Fruit fly (Drosophila melanogaster) whole organism, embryonic: ENCODE measurements around the gene mei-P26.
A peak's percentile ranks its signal among the peaks of the same experiment; 100 is the strongest.

Source experiments
- Ada2b ChIP-seq: fragments of 200-800 bp; sonication (Bioruptor generic); IDR thresholded peaks from 2 replicates; pipeline ENCODE4 v1.3.6; 2022; ENCODE audit warnings: missing biosample characterization, missing genetic modification characterization
- B-H1 ChIP-seq: fragments of 200-800 bp; sonication (Bioruptor generic); IDR thresholded peaks from 3 replicates; pipeline ENCODE4 v1.3.6; 2022; ENCODE audit warnings: missing biosample characterization, missing genetic modification characterization
- CG13775 ChIP-seq: fragments of 200-800 bp; sonication (Bioruptor generic); optimal IDR thresholded peaks from 3 replicates; lab custom pipeline; 2017; ENCODE audit warnings: missing biosample characterization, mild to moderate bottlenecking, missing genetic modification characterization
- CG14667 ChIP-seq: fragments of 200-800 bp; sonication (Bioruptor generic); IDR thresholded peaks from 2 replicates; pipeline ENCODE4 v1.3.6; 2022; ENCODE audit warnings: missing biosample characterization, missing genetic modification characterization
- CG14710 ChIP-seq: fragments of 200-800 bp; sonication (Bioruptor generic); optimal IDR thresholded peaks from 3 replicates; lab custom pipeline; 2019; ENCODE audit warnings: missing biosample characterization, mild to moderate bottlenecking, missing genetic modification characterization, moderate library complexity
- CG15269 ChIP-seq: fragments of 200-800 bp; sonication (Bioruptor generic); optimal IDR thresholded peaks from 2 replicates; lab custom pipeline; 2018; ENCODE audit warnings: missing biosample characterization, mild to moderate bottlenecking, missing genetic modification characterization, moderate library complexity
- CG1529 ChIP-seq: fragments of 200-800 bp; sonication (Bioruptor generic); optimal IDR thresholded peaks from 3 replicates; lab custom pipeline; 2018; ENCODE audit warnings: missing biosample characterization, missing genetic modification characterization
- CG15514 ChIP-seq: fragments of 200-800 bp; sonication (Bioruptor generic); optimal IDR thresholded peaks from 3 replicates; lab custom pipeline; 2017; ENCODE audit warnings: missing biosample characterization, missing genetic modification characterization, mild to moderate bottlenecking, moderate library complexity, missing genetic modification reagents
- CG16863 ChIP-seq: fragments of 200-800 bp; sonication (Bioruptor generic); optimal IDR thresholded peaks from 3 replicates; lab custom pipeline; 2016; ENCODE audit warnings: missing biosample characterization, missing genetic modification characterization
- CG2199 ChIP-seq: fragments of 200-800 bp; sonication (Bioruptor generic); IDR thresholded peaks from 3 replicates; pipeline ENCODE4 v1.3.6; 2022; ENCODE audit warnings: missing biosample characterization, missing genetic modification characterization
- CG33213 ChIP-seq: fragments of 200-800 bp; sonication (Bioruptor generic); optimal IDR thresholded peaks from 3 replicates; lab custom pipeline; 2016; ENCODE audit warnings: missing biosample characterization, missing genetic modification characterization
- CG3726 ChIP-seq: fragments of 200-800 bp; sonication (Bioruptor generic); IDR thresholded peaks from 3 replicates; pipeline ENCODE4, ENCODE4 v1.3.6; 2022; ENCODE audit warnings: missing biosample characterization, missing genetic modification characterization
- CG7987 ChIP-seq: fragments of 200-800 bp; sonication (Bioruptor generic); optimal IDR thresholded peaks from 2 replicates; lab custom pipeline; 2018; ENCODE audit warnings: missing biosample characterization, mild to moderate bottlenecking, missing genetic modification characterization, moderate library complexity
- CG8290 ChIP-seq, 3 experiments: fragments of 200-800 bp; sonication (Bioruptor generic); optimal IDR thresholded peaks; 2 replicates each; lab custom pipeline; 2016 to 2019; ENCODE audit warnings: missing biosample characterization in 3 of 3, missing genetic modification characterization in 3 of 3, mild to moderate bottlenecking in 2 of 3, moderate library complexity in 1 of 3
- CG9215 ChIP-seq: fragments of 200-800 bp; sonication (Bioruptor generic); IDR thresholded peaks from 2 replicates; pipeline ENCODE4 v1.3.6; 2022; ENCODE audit warnings: missing biosample characterization, missing genetic modification characterization
- CG9797 ChIP-seq: fragments of 200-800 bp; sonication (Bioruptor generic); optimal IDR thresholded peaks from 3 replicates; lab custom pipeline; 2018; ENCODE audit warnings: missing biosample characterization, mild to moderate bottlenecking, missing genetic modification characterization
- CG9932 ChIP-seq: fragments of 200-800 bp; sonication (Bioruptor generic); IDR thresholded peaks from 2 replicates; pipeline ENCODE4 v1.3.6; 2022; ENCODE audit warnings: missing biosample characterization, missing genetic modification characterization
- Camta ChIP-seq: fragments of 200-800 bp; sonication (Bioruptor generic); optimal IDR thresholded peaks from 2 replicates; lab custom pipeline; 2016; ENCODE audit warnings: missing biosample characterization, missing genetic modification characterization
- Dad ChIP-seq: fragments of 200-800 bp; sonication (Bioruptor generic); optimal IDR thresholded peaks from 3 replicates; lab custom pipeline; 2016; ENCODE audit warnings: missing biosample characterization, missing genetic modification characterization
- H15 ChIP-seq: fragments of 200-800 bp; sonication (Bioruptor generic); IDR thresholded peaks from 3 replicates; pipeline ENCODE4 v1.3.6; 2022; ENCODE audit warnings: missing biosample characterization, missing genetic modification characterization
- HHEX ChIP-seq: fragments of 200-800 bp; sonication (Bioruptor generic); optimal IDR thresholded peaks from 3 replicates; lab custom pipeline; 2017; ENCODE audit warnings: missing biosample characterization, mild to moderate bottlenecking, missing genetic modification characterization, missing genetic modification reagents
- Lpt ChIP-seq: fragments of >200 bp; optimal IDR thresholded peaks from 2 replicates; lab custom pipeline; 2018; ENCODE audit warnings: missing biosample characterization, missing genetic modification characterization
- Mes4 ChIP-seq: fragments of 200-800 bp; sonication (Bioruptor generic); optimal IDR thresholded peaks from 2 replicates; lab custom pipeline; 2016; ENCODE audit warnings: missing biosample characterization, missing genetic modification characterization
- NFAT ChIP-seq: fragments of 200-800 bp; sonication (Bioruptor generic); IDR thresholded peaks from 2 replicates; pipeline ENCODE4 v1.3.6; 2022; ENCODE audit warnings: missing biosample characterization, missing genetic modification characterization
- PHDP ChIP-seq: fragments of 200-800 bp; sonication (Bioruptor generic); optimal IDR thresholded peaks from 3 replicates; lab custom pipeline; 2018; ENCODE audit warnings: missing biosample characterization, mild to moderate bottlenecking, missing genetic modification characterization, moderate library complexity
- Sox100B ChIP-seq: fragments of 200-800 bp; sonication (Bioruptor generic); optimal IDR thresholded peaks from 3 replicates; lab custom pipeline; 2018; ENCODE audit warnings: missing biosample characterization, mild to moderate bottlenecking, missing genetic modification characterization
- bab2 ChIP-seq: fragments of 200-800 bp; sonication (Bioruptor generic); optimal IDR thresholded peaks from 2 replicates; lab custom pipeline; 2016; ENCODE audit warnings: missing biosample characterization, missing genetic modification characterization
- bsh ChIP-seq, 2 experiments: fragments of 200-800 bp; sonication (Bioruptor generic); optimal IDR thresholded peaks; 2 replicates each; lab custom pipeline; 2017 to 2018; ENCODE audit warnings: mild to moderate bottlenecking in 2 of 2, missing biosample characterization in 2 of 2, missing genetic modification characterization in 2 of 2, moderate library complexity in 1 of 2
- crc ChIP-seq: fragments of 200-800 bp; sonication (Bioruptor generic); optimal IDR thresholded peaks from 2 replicates; lab custom pipeline; 2016; ENCODE audit warnings: missing biosample characterization, missing genetic modification characterization
- dpn ChIP-seq, 2 experiments: fragments of 200-800 bp; sonication (Bioruptor generic); optimal IDR thresholded peaks; 3 replicates each; lab custom pipeline; 2016; ENCODE audit warnings: missing biosample characterization in 2 of 2, missing genetic modification characterization in 2 of 2
- dysf ChIP-seq: fragments of 200-800 bp; sonication (Bioruptor generic); IDR thresholded peaks from 3 replicates; pipeline ENCODE4 v1.3.6; 2022; ENCODE audit warnings: missing biosample characterization, missing genetic modification characterization
- eve ChIP-seq, 2 experiments: fragments of >200 bp; optimal IDR thresholded peaks; 2 replicates each; lab custom pipeline; 2017; ENCODE audit warnings: missing biosample characterization in 2 of 2, missing genetic modification characterization in 2 of 2
- fd96Cb ChIP-seq: fragments of 200-800 bp; sonication (Bioruptor generic); optimal IDR thresholded peaks from 2 replicates; lab custom pipeline; 2018; ENCODE audit warnings: missing biosample characterization, mild to moderate bottlenecking, missing genetic modification characterization, moderate library complexity
- fru ChIP-seq: fragments of >200 bp; optimal IDR thresholded peaks from 2 replicates; lab custom pipeline; 2017
- gsb-n ChIP-seq: fragments of 200-800 bp; sonication (Bioruptor generic); optimal IDR thresholded peaks from 3 replicates; lab custom pipeline; 2018; ENCODE audit warnings: missing biosample characterization, mild to moderate bottlenecking, missing genetic modification characterization
- kni ChIP-seq: fragments of 200-800 bp; sonication (Bioruptor generic); optimal IDR thresholded peaks from 3 replicates; lab custom pipeline; 2017; ENCODE audit warnings: mild to moderate bottlenecking, missing biosample characterization, missing genetic modification reagents, missing genetic modification characterization
- mam ChIP-seq: fragments of 200-800 bp; sonication (Bioruptor generic); optimal IDR thresholded peaks from 3 replicates; lab custom pipeline; 2016; ENCODE audit warnings: missing biosample characterization, missing genetic modification characterization
- pho ChIP-seq: fragments of 200-800 bp; sonication (Bioruptor generic); optimal IDR thresholded peaks from 2 replicates; lab custom pipeline; 2016; ENCODE audit warnings: missing biosample characterization, missing genetic modification characterization
- prd ChIP-seq, 3 experiments: fragments of >200 bp in 2 of 3; fragments of 200-800 bp in 1 of 3; sonication (Bioruptor generic) in 1 of 3; optimal IDR thresholded peaks in 2 of 3; IDR thresholded peaks in 1 of 3; 2 replicates in 2 of 3; 3 replicates in 1 of 3; pipeline versions ENCODE4 v1.3.6 to Lab custom; 2017 to 2022; ENCODE audit warnings: missing biosample characterization in 1 of 3, missing genetic modification characterization in 1 of 3
- pzg ChIP-seq: fragments of 200-800 bp; sonication (Bioruptor generic); optimal IDR thresholded peaks from 3 replicates; lab custom pipeline; 2018; ENCODE audit warnings: missing biosample characterization, mild to moderate bottlenecking, missing genetic modification characterization, moderate library complexity
- run ChIP-seq: fragments of 200-800 bp; sonication (Bioruptor generic); optimal IDR thresholded peaks from 3 replicates; lab custom pipeline; 2018; ENCODE audit warnings: missing biosample characterization, mild to moderate bottlenecking, missing genetic modification characterization
- sim ChIP-seq: fragments of 200-800 bp; sonication (Bioruptor generic); IDR thresholded peaks from 2 replicates; pipeline ENCODE4 v1.3.6; 2022; ENCODE audit warnings: missing biosample characterization, missing genetic modification characterization
- so ChIP-seq: fragments of 200-800 bp; sonication (Bioruptor generic); IDR thresholded peaks from 3 replicates; pipeline ENCODE4 v1.3.6; 2022; ENCODE audit warnings: missing biosample characterization, missing genetic modification characterization
- ssp ChIP-seq: fragments of 200-800 bp; sonication (Bioruptor generic); IDR thresholded peaks from 2 replicates; pipeline ENCODE4 v1.3.6; 2022; ENCODE audit warnings: missing biosample characterization, missing genetic modification characterization
- tap ChIP-seq: fragments of 200-800 bp; optimal IDR thresholded peaks from 3 replicates; lab custom pipeline; 2019; ENCODE audit warnings: missing biosample characterization, mild to moderate bottlenecking, missing genetic modification characterization, moderate library complexity
- tll ChIP-seq, 2 experiments: fragments of 200-800 bp in 1 of 2; fragments of >200 bp in 1 of 2; sonication (Bioruptor generic) in 1 of 2; optimal IDR thresholded peaks; 2 replicates each; lab custom pipeline; 2017 to 2019; ENCODE audit warnings: missing biosample characterization in 2 of 2, missing genetic modification characterization in 2 of 2, mild to moderate bottlenecking in 1 of 2, moderate library complexity in 1 of 2
- ttk ChIP-seq: fragments of 200-800 bp; sonication (Bioruptor generic); IDR thresholded peaks from 2 replicates; pipeline ENCODE4 v2.1.2; 2022; ENCODE audit warnings: missing biosample characterization, missing genetic modification characterization
- yki ChIP-seq: fragments of >200 bp; optimal IDR thresholded peaks from 3 replicates; lab custom pipeline; 2018
- zfh1 ChIP-seq: fragments of 200-800 bp; sonication (Bioruptor generic); IDR thresholded peaks from 3 replicates; pipeline ENCODE4 v1.3.6; 2022; ENCODE audit warnings: missing biosample characterization, missing genetic modification characterization

Gene mei-P26

dm6 chrX:9136776-9137550 is 26.1 kb upstream of the mei-P26 start (continued):
- TF ChIP-seq yki (lab: Kevin White, UChicago): no peak
- TF ChIP-seq mam (GFP tag; lab: Kevin White, UChicago): peak; percentile 33
- TF ChIP-seq ttk: 0 out of 2 replicates have a peak, but pooled peaks have one; percentile 46
- no peak for TF ChIP-seq CG9215 (GFP tag; lab: Robert Waterston, UW)
- TF ChIP-seq CG15269: peak; percentile 54
- TF ChIP-seq CG15514 (GFP tag; lab: Kevin White, UChicago): peak; percentile 26
- no peak for TF ChIP-seq B-H1 (GFP tag; lab: Robert Waterston, UW)
- TF ChIP-seq CG8290 (GFP tag; optimal IDR thresholded peaks at IDR 0.05; lab: Kevin White, UChicago): no peak
- TF ChIP-seq CG8290 (tag; optimal IDR thresholded peaks at IDR 0.05; lab: Kevin White, UChicago): no peak
- TF ChIP-seq CG14667 (GFP tag; lab: Robert Waterston, UW): peak; percentile 30; the same call in 1 of the 2 replicates
- TF ChIP-seq sim (GFP tag; lab: Robert Waterston, UW): no peak
- peak; percentile 50 for TF ChIP-seq Ada2b (GFP tag; lab: Robert Waterston, UW)
- TF ChIP-seq PHDP (tag; lab: Kevin White, UChicago): peak; percentile 62
- TF ChIP-seq pho: peak; percentile 7
- no peak for TF ChIP-seq CG2199
- TF ChIP-seq fru (lab: Kevin White, UChicago): no peak
- peak; percentile 46 for TF ChIP-seq gsb-n (tag; lab: Kevin White, UChicago)
- TF ChIP-seq Lpt (GFP tag; lab: Kevin White, UChicago): no peak
- peak; percentile 71 for TF ChIP-seq dysf (GFP tag; lab: Robert Waterston, UW)
- peak; percentile 43 for TF ChIP-seq CG16863 (GFP tag; lab: Kevin White, UChicago)
- TF ChIP-seq Sox100B (GFP tag; lab: Kevin White, UChicago): peak; percentile 16
- peak; percentile 37 for TF ChIP-seq tap (tag; lab: Kevin White, UChicago)
- TF ChIP-seq H15 (GFP tag; lab: Robert Waterston, UW): 0 out of 3 replicates have a peak, but pooled peaks have one; percentile 15
- peak; percentile 59; the same call in 1 of the 3 replicates for TF ChIP-seq zfh1 (GFP tag; lab: Robert Waterston, UW)
- no peak for TF ChIP-seq NFAT (GFP tag; lab: Robert Waterston, UW)
- TF ChIP-seq fd96Cb (tag; lab: Kevin White, UChicago): peak; percentile 35
- no peak for TF ChIP-seq so (GFP tag; lab: Robert Waterston, UW)
- TF ChIP-seq HHEX: peak; percentile 34
- no peak for TF ChIP-seq prd (optimal IDR thresholded peaks at IDR 0.05; lab: Kevin White, UChicago)
- TF ChIP-seq prd (GFP tag; IDR thresholded peaks at IDR 0.05; lab: Robert Waterston, UW): peak; percentile 69
- TF ChIP-seq CG13775: peak; percentile 16
- TF ChIP-seq tll (GFP tag; optimal IDR thresholded peaks at IDR 0.05; lab: Kevin White, UChicago): no peak
- TF ChIP-seq ssp: peak; percentile 45
- no peak for TF ChIP-seq CG7987 (GFP tag; lab: Kevin White, UChicago)
- TF ChIP-seq bsh (GFP tag; optimal IDR thresholded peaks at IDR 0.05; lab: Kevin White, UChicago): peak in 1 of 2 experiments; percentile 61
- TF ChIP-seq eve (GFP tag; optimal IDR thresholded peaks at IDR 0.05; lab: Kevin White, UChicago): no peak
- TF ChIP-seq kni (GFP tag; lab: Kevin White, UChicago): no peak
- TF ChIP-seq CG9932 (GFP tag; lab: Robert Waterston, UW): no peak
- TF ChIP-seq crc (GFP tag; lab: Kevin White, UChicago): peak; percentile 28
- no peak for TF ChIP-seq pzg (GFP tag; lab: Kevin White, UChicago)
- TF ChIP-seq CG14710: peak; percentile 39
- peak; percentile 35 to 40 for TF ChIP-seq dpn (GFP tag; optimal IDR thresholded peaks at IDR 0.05; lab: Kevin White, UChicago)
- peak; percentile 4 for TF ChIP-seq Dad (GFP tag; lab: Kevin White, UChicago)
- TF ChIP-seq CG33213 (GFP tag; lab: Kevin White, UChicago): peak; percentile 23
- no peak for TF ChIP-seq CG9797 (GFP tag; lab: Kevin White, UChicago)
- peak; percentile 46 for TF ChIP-seq bab2
- TF ChIP-seq CG1529 (GFP tag; lab: Kevin White, UChicago): peak; percentile 33
- TF ChIP-seq Mes4: peak; percentile 20
- peak; percentile 25 for TF ChIP-seq run (tag; lab: Kevin White, UChicago)
- no peak for TF ChIP-seq CG3726 (GFP tag; lab: Robert Waterston, UW)
- TF ChIP-seq Camta (GFP tag; lab: Kevin White, UChicago): peak; percentile 41
